Fruit fly (Drosophila melanogaster) ovary, adult (tissue): Measurements from ENCODE around the gene lin-52.

Experiments used
- CG17801 ChIP-seq: fragments of 200-800 bp; optimal IDR thresholded peaks from 2 replicates; lab custom pipeline; 2019; ENCODE audit warnings: missing biosample characterization, mild to moderate bottlenecking, missing genetic modification characterization, moderate library complexity; ENCODE audit not compliant: partially characterized antibody

lin-52 gene

DNA sequence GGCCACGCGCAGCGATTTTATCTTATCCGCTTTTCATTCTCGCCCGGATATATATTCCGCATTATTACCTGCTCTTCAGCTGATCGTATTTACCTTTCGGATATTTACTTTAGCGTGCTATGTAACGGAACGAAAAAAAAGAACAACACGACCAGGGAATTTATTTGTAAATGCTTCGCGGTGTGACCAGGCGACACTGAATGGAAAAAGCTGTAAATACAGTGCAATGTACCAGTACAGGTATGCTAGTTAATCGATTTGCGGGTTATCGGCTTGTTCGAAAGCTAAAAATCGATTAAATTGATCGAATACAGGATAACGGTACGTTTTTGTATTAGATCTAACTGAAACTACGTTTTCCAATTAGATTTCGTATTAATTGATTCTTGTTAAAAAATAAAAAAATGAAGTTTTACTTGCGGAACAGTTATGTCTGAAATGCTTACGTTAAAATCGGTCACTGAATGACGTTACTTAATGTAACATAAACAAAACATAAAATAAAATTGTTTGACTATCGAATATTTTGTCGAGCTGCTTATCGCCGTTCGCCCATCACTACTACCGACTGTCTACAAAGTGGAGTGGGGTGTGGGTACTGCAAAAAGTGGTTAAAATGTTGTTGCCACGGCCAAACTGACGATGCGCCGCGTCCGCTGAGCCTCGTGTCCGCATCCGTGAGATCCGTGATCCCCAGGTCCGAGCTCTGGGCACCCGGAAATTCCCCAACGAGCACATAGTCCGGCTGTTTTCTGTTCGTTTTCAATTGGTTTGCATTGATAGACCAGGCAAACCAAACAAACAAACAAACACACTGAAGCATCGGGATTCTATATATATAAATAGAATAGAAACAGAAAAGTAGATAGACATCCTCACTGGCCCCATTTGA is 9.5 kb upstream of the lin-52 start, which contains the start of the genes MAPk-Ak2 and CG42699:
Gene MAPk-Ak2, minus strand, starts transcription at position 203 of the 892 bp plus-strand sequence.
Gene CG42699, plus strand, starts transcription at position 553 of the 892 bp plus-strand sequence.
- peak; percentile 71 for TF ChIP-seq CG17801 (GFP tag; lab: Kevin White, UChicago)

DNA sequence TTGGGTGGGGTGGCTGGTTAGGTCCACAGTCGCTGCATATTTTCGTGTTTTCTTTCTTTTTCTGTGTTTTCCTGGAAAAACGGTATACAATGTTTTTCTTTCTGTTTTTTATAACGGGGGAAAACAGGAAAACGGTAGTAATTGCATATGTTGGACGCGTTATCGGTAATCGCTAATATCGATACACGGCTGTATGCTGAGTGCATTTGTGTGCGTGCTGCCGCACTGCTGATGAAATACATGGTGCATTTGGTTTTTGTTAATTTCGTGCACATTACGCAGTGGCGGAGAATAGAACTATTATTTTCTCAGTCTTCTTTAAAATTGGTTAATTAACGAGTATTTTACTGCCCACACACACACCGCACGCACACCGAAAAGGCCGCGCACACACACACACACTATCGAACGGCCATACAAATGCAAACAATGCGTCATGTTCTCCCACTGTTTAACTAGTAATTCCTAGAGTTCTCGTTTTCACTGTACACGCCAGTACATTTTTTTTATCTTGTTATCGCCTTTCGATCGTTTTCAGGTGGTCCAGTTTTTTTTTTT is 8.8 kb upstream of the lin-52 start:
- no peak for TF ChIP-seq CG17801 (GFP tag; lab: Kevin White, UChicago)

DNA sequence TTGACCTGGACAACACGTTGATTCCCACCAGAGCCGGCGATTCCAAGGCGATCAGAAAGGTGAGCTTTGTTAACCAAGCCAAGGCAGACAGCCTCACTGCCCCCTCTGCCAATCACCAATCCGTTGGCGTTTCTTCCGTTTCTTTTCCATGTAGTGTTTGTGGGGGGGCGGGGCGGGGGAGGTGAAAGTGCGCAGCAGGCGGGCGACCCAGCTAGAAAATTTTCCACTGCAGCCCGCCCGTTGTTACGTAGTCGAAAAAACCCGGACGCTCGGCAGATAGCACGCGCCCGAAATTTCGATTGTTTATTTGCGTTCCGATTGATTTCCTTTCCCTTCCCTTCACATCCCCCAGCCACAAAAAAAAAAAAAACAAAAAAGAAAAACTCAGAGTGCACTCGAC is 1.4 kb upstream of the lin-52 start:
- no peak for TF ChIP-seq CG17801 (GFP tag; lab: Kevin White, UChicago)

DNA sequence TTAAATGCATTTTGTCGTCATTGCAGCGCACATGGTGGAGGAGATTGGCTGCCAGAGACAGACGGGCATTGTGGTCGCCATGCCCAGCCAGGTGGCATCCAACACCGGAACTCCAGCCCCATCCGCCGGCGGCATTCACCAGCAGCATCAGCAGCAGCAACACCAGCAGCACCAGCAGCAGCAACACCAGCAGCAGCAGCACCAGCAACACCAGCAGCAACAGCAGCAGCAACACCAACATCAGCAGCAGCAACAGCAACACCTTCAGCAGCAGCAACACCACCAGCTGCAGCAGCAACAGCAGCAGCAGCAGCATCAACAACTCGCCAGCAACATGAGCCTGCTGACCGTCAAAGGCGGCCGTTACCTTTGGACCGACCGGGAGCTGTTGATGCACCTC is 1.9 kb downstream of the lin-52 start:
- TF ChIP-seq CG17801 (GFP tag; lab: Kevin White, UChicago): no peak

DNA sequence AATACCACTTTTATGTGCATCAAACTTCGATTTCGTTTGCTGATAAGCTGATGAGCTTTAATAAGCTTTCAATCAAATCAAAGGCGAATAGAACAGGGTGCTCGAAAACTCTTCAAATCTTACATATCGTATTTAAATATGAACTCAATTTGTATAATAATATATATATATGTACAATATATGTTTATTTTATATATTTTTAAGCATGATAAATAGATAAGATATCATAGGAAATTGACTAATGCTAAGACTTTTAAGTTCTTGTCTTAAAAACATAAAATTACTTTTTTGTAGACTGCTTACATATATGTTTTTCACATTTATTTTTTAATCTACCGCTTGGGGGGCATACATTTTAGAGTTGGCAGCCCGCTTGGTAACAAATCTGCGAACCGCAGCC is 2.8 kb downstream of the lin-52 start, which contains the start of gene CG15772:
Gene CG15772, plus strand, starts transcription at position 301 of the 400 bp plus-strand sequence.
- no peak for TF ChIP-seq CG17801 (GFP tag; lab: Kevin White, UChicago)

DNA sequence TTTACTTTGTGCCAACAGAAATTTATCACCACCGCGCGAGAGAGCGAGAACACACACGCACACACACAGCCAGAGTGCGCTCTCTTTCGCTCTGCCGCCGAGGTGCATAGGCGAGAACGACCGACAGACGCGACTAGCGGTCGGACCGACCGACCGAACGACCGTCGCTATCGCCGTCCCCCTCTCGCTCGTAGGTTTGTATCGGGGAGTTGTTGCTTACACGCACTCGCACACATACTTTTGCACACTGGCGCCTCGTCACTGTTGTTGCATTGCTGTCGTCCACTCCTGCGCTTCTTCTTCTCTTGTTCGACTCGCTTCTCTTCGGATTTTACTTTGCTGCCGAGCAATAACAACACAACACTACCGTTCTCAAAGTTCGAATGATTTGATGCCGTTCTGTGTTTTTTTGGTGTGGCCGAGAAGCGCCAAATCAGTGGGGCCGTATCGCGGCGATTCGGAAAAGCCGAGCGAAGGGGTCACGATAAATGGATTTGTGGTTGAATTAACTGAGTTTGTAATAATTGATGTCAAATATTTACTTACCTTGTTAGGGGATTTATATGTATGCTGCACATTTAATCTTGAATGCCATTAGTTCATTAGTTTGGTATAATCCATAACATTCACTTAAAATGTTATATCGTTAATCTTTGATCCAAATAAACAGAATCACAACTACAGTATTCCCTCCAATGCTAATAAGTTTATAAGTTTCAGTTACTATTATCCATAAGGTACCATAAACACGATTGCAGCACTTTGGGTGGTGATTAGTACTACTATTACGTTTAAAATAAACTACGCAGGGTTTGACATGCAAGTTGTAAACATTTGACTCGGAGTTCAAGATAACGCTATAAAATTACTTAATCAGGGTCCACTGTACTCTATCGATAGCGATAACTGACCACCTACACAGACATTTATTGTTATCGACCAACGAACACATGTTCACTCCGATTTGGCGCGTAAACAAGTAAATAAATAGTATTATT is 7.6 kb downstream of the lin-52 start, which contains the start of the genes IntS6 and Rtel1:
Gene IntS6, minus strand, starts transcription at position 391 of the 998 bp plus-strand sequence.
Gene Rtel1, plus strand, starts transcription at position 884 of the 998 bp plus-strand sequence.
- TF ChIP-seq CG17801 (GFP tag; lab: Kevin White, UChicago): peak; percentile 95

DNA sequence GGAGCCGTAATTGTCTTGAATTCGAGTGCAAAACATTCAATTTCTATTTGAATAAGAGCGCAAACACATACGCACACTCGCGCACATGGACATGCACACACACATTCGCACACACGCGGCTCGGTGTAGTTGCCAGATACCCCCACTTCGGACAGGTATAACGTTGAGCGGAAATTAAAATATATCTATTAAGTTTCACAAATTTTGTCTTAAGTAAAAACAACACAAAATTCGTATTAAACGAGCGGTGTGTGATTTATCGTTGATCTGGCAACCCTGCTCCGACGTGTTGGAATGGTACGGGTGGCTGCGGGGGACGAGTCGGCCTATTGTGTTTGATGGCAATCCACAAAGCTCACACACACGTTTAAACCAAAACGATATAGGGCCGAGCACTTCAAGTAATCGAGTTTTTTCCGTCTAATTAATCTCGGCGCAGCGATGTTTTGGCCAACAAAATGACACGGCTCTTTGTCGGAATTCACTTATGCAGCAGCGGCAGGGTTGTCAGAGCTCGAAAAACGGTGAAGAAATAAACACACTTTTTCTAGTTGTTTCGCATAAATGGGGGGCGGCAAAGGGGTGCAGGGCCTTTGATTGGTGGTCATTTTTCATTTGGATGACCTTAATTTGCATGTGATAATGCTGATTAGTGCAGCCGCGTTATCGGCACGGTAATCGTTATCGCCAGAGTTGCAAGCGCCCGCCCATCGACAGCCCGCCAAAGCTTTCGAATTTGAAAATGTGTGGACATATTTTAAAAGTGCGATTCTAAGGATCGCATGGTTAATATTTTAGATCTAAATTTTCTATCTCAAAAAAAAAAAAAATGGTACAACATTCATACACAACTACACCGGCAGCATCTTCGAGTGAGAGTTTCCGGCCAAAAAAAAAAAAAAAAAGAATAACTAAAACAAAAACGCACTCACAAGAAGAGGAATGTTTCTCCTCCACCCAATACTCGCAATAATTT is 8.6 kb downstream of the lin-52 start:
- peak; percentile 79 for TF ChIP-seq CG17801 (GFP tag; lab: Kevin White, UChicago)

DNA sequence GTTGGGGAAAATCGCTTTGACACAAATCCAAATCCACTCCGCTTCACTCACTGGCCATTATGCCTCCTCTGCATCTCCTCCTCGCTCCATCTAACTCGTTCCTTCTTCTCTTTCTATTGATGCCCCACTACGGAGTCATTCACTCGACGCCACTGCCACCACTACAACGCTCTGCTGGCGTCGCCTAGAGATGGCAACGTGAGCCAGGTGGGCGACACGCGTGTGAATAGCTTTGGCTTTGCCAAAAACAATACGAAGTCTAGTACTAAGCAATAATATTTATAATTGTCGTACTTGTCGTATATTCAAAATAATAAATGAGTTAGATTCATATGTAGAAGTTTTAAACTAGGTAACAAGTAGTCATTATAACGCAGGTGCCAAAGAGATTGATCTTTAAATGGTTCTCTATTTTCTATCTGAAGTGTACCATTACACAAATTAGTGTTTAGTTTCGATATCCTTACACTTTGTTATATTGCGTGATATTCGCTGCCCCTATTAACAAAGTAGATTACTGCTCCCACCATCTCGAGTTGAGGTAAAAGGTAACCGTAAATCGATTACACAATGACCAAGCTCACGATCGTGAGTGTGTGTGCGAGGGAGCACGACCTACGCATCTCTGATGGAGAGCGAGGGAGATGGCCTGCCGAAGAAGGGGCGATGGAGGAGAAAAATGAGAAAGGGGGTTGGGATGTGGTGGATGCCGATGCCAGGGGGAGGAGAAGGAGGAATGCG is 9.6 kb downstream of the lin-52 start:
- TF ChIP-seq CG17801 (GFP tag; lab: Kevin White, UChicago): no peak

DNA sequence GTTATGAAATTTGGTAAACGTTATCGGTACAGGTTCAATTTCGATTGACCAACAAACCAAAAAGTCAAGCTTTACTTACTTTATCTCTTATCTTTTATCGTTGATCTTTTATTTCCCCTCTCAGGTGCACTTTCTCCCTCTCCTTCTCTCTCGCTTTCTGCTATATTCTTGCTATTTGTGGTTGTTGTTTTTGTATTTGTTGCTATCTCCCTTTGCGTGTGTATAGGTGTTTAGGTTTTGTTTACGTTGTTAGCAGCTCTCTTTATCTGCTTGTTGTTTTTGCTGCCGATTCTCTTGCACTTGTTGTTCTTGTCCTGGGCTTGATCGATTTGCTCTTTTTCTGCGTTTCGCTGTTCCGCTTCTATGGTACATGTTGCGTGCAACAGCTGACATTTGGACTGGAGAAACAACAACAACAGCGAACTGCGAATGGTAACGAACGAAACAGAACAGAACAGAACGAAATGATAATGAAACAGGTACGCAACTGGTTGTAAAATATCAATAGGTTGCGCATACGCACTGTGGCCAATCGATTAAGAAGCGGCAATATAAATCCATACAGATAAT is 10.4 kb downstream of the lin-52 start:
- no peak for TF ChIP-seq CG17801 (GFP tag; lab: Kevin White, UChicago)

DNA sequence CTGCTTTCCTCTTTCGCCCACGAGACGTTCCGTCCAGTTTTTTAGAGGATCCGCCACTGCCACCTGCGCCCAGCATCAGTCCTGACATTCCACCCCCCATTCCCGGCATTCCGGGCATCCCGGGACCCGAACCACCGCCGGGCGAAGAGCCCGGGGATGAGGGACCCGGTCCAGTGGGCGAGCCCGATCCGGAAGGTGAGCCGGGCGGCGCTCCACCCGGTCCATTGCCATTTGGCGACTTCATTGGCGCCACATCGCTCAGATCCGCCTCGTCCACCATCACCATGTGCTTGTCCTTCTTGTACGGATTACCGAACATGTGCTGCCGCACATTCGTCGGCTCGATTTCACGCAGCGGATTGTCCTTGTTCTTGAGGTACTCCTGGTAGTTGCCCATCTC is 13.1 kb downstream of the lin-52 start:
- TF ChIP-seq CG17801 (GFP tag; lab: Kevin White, UChicago): no peak

DNA sequence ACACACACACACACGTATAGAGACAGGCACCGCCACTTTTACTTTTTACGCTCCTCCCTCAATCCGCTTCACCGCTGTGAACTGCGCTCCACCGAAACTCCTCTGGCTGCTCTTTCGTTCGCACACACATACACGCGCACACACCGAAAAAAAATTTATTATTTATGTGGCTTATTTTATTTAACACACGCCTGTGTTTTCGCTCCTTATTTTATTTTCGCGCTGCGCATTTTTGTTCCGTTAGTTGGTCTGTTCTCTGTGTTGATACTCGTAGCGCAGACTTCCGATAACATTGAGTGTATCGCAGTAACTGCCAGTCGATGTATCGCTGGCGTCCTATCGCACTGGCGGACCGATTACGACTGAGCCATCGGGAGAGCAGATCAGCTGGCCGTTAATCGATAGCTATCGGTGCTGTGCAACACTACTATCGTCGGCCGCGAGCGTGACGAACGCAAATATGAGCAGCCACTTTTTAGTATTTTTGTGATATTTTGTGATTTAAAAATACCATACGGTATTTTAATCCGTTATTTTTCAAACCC is 17.0 kb downstream of the lin-52 start, which contains the start of gene Snx27:
Gene Snx27, minus strand, starts transcription at position 356 of the 545 bp plus-strand sequence.
- TF ChIP-seq CG17801 (GFP tag; lab: Kevin White, UChicago): peak; percentile 76

DNA sequence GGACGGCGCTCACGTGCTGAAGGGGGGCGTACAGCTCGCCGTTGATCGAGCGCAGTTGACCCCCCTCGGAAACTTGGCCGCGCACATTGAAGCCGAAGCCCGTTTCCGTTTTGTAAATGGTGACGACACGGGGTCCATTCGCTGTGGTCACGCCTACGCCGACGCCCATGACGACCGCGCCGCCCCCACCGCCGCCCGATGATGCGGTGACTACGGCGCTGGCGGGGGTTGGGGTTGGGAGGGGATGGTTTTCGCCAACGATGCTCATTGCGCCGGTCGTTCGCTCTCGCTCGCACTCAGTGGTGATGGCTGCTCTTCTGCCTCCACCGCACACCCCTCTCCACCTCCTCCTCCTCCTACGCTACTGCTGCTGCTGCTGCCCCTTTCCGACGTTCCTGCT is 17.6 kb downstream of the lin-52 start:
- no peak for TF ChIP-seq CG17801 (GFP tag; lab: Kevin White, UChicago)
